Fruit fly (Drosophila melanogaster) whole organism, wandering third instar larva: ENCODE data around the gene alt.

Experiments used
- GATAd ChIP-seq: sonication (Bioruptor generic); optimal IDR thresholded peaks from 2 replicates; lab custom pipeline; 2016; ENCODE audit warnings: missing biosample characterization, missing genetic modification characterization
- HLH106 ChIP-seq: fragments of 200-800 bp; optimal IDR thresholded peaks from 3 replicates; lab custom pipeline; 2019; ENCODE audit warnings: missing biosample characterization, mild to moderate bottlenecking, missing genetic modification characterization, moderate library complexity
- Hr78 ChIP-seq: fragments of >200 bp; optimal IDR thresholded peaks from 2 replicates; lab custom pipeline; 2017; ENCODE audit warnings: missing biosample characterization, missing genetic modification characterization
- lola ChIP-seq: fragments of >200 bp; optimal IDR thresholded peaks from 2 replicates; lab custom pipeline; 2017; ENCODE audit warnings: missing biosample characterization, missing genetic modification characterization
- usp ChIP-seq: fragments of >200 bp; optimal IDR thresholded peaks from 2 replicates; lab custom pipeline; 2017; ENCODE audit warnings: missing biosample characterization, missing genetic modification characterization

- TF ChIP-seq Hr78 (GFP tag; lab: Kevin White, UChicago): no peak
- no peak for TF ChIP-seq lola (GFP tag; lab: Kevin White, UChicago)
- no peak for TF ChIP-seq GATAd (GFP tag; lab: Kevin White, UChicago)
- no peak for TF ChIP-seq usp
- TF ChIP-seq HLH106: no peak
Observed at dm6 chr3R:17714773-17715344, 32.5 kb upstream of the alt start.
